Worm (Caenorhabditis elegans) whole organism, L1 larva: ENCODE results near the gene zim-3.

Source experiments
- ces-1 ChIP-seq: fragments of 150-350 bp; optimal IDR thresholded peaks from 2 replicates; lab custom pipeline; 2014; ENCODE audit warnings: missing biosample characterization, missing genetic modification reagents, missing genetic modification characterization
- elt-2 ChIP-seq: sonication (generic microtip); optimal IDR thresholded peaks from 2 replicates; lab custom pipeline; 2016; ENCODE audit warnings: missing genetic modification characterization, mild to moderate bottlenecking, inconsistent platforms, missing compliant biosample characterization, missing genetic modification reagents
- isw-1 ChIP-seq: fragments of 200-800 bp; sonication (Bioruptor generic); IDR thresholded peaks from 2 replicates; pipeline ENCODE4 v1.3.6; 2022; ENCODE audit warnings: missing genetic modification characterization, missing compliant biosample characterization
- mdl-1 ChIP-seq, 2 experiments: fragments of 150-350 bp; optimal IDR thresholded peaks; 2 replicates each; lab custom pipeline; 2014 to 2017; ENCODE audit warnings: missing biosample characterization in 2 of 2, missing genetic modification characterization in 2 of 2, inconsistent platforms in 1 of 2
- nhr-11 ChIP-seq: fragments of 150-350 bp; optimal IDR thresholded peaks from 2 replicates; lab custom pipeline; 2014; ENCODE audit warnings: missing biosample characterization, missing genetic modification characterization
- nhr-76 ChIP-seq: sonication (generic microtip); optimal IDR thresholded peaks from 2 replicates; lab custom pipeline; 2017; ENCODE audit warnings: missing biosample characterization, missing genetic modification characterization
- nhr-84 ChIP-seq: sonication (generic microtip); optimal IDR thresholded peaks from 2 replicates; lab custom pipeline; 2017; ENCODE audit warnings: missing biosample characterization, missing genetic modification characterization
- sptf-1 ChIP-seq: fragments of 150-350 bp; optimal IDR thresholded peaks from 2 replicates; lab custom pipeline; 2014; ENCODE audit warnings: missing biosample characterization, missing genetic modification characterization
- unc-86 ChIP-seq: sonication (generic microtip); optimal IDR thresholded peaks from 2 replicates; lab custom pipeline; 2016; ENCODE audit warnings: missing genetic modification characterization, missing compliant biosample characterization

- TF ChIP-seq isw-1 (GFP tag; lab: Robert Waterston, UW) (no peak), mdl-1 (tag; optimal IDR thresholded peaks at IDR 0.05; lab: Kevin White, UChicago) (no peak), nhr-11 (no peak), nhr-84 (tag; lab: Kevin White, UChicago) (no peak), sptf-1 (tag; lab: Kevin White, UChicago) (no peak), nhr-76 (tag; lab: Kevin White, UChicago) (no peak), ces-1 (GFP tag; lab: Kevin White, UChicago) (no peak), elt-2 (no peak), unc-86 (tag; lab: Kevin White, UChicago) (no peak)
Observed at ce11 chrIV:10564613-10565012, 6.1 kb downstream of the zim-3 start.
